Fruit fly (Drosophila melanogaster) whole organism, prepupa: ENCODE results near the gene CG10469.

Experiments
- CG10669 ChIP-seq: fragments of 200-800 bp; sonication (Bioruptor generic); optimal IDR thresholded peaks from 3 replicates; lab custom pipeline; 2018; ENCODE audit warnings: missing biosample characterization, mild to moderate bottlenecking, missing genetic modification characterization, moderate library complexity
- vri ChIP-seq: fragments of 200-800 bp; sonication (Bioruptor generic); optimal IDR thresholded peaks from 3 replicates; lab custom pipeline; 2016; ENCODE audit warnings: missing biosample characterization, mild to moderate bottlenecking, missing genetic modification characterization

Gene CG10469

dm6 chr3L:6050230-6050807 is 42.8 kb downstream of the CG10469 start, which contains the start of gene Jon65Aiii:
Jon65Aiii (plus strand) TSS chr3L:6050757.
- TF ChIP-seq vri (GFP tag; lab: Kevin White, UChicago), result peak; percentile 46
- no peak for TF ChIP-seq CG10669 (GFP tag; lab: Kevin White, UChicago)
